Worm (Caenorhabditis elegans) whole organism, late embryonic: ENCODE results near the gene myo-3.

Experiments used
- C38D4.7 ChIP-seq: fragments of 200-800 bp; sonication (Bioruptor generic); optimal IDR thresholded peaks from 2 replicates; lab custom pipeline; 2018; ENCODE audit warnings: mild to moderate bottlenecking, missing genetic modification characterization, moderate library complexity, missing compliant biosample characterization
- Y22D7AL.16 ChIP-seq: sonication (generic microtip); optimal IDR thresholded peaks from 2 replicates; lab custom pipeline; 2016; ENCODE audit warnings: missing genetic modification characterization, missing compliant biosample characterization
- ceh-30 ChIP-seq: fragments of 150-350 bp; optimal IDR thresholded peaks from 2 replicates; lab custom pipeline; 2014; ENCODE audit warnings: missing biosample characterization, missing genetic modification characterization
- dmd-4 ChIP-seq: sonication (generic microtip); optimal IDR thresholded peaks from 2 replicates; lab custom pipeline; 2016; ENCODE audit warnings: borderline replicate concordance, missing genetic modification characterization, missing compliant biosample characterization
- fax-1 ChIP-seq: sonication (generic microtip); optimal IDR thresholded peaks from 2 replicates; lab custom pipeline; 2016; ENCODE audit warnings: missing genotype, missing genetic modification characterization, missing compliant biosample characterization
- fkh-6 ChIP-seq: sonication (generic microtip); optimal IDR thresholded peaks from 2 replicates; lab custom pipeline; 2016; ENCODE audit warnings: missing genetic modification characterization, missing compliant biosample characterization
- hlh-15 ChIP-seq: sonication (generic microtip); optimal IDR thresholded peaks from 2 replicates; lab custom pipeline; 2016; ENCODE audit warnings: missing genetic modification characterization, missing compliant biosample characterization
- pha-4 ChIP-seq: fragments of 150-350 bp; optimal IDR thresholded peaks from 2 replicates; lab custom pipeline; 2018; ENCODE audit warnings: missing biosample characterization, missing genetic modification reagents, missing genetic modification characterization
- sdc-2 ChIP-seq: sonication (generic microtip); optimal IDR thresholded peaks from 2 replicates; lab custom pipeline; 2016; ENCODE audit warnings: missing genotype, missing genetic modification characterization, missing compliant biosample characterization

ce11 chrV:12192129-12192528, 42.0 kb downstream of the myo-3 start, which contains the start of gene rnp-1:
- TF ChIP-seq fkh-6 (no peak), fax-1 (tag; lab: Kevin White, UChicago) (no peak), ceh-30 (tag; lab: Kevin White, UChicago) (no peak), pha-4 (tag; lab: Kevin White, UChicago) (no peak), C38D4.7 (no peak), sdc-2 (tag; lab: Kevin White, UChicago) (no peak), dmd-4 (tag; lab: Kevin White, UChicago) (no peak), Y22D7AL.16 (no peak), hlh-15 (tag; lab: Kevin White, UChicago) (no peak)
